Fruit fly (Drosophila melanogaster) whole organism, wandering third instar larva: Measurements from ENCODE around the gene Ptip.

ENCODE experiments used
- Abd-B ChIP-seq: fragments of >200 bp; optimal IDR thresholded peaks from 2 replicates; lab custom pipeline; 2017; ENCODE audit warnings: missing biosample characterization, missing genetic modification characterization
- CG32264 ChIP-seq: fragments of 200-800 bp; sonication (Bioruptor generic); optimal IDR thresholded peaks from 2 replicates; lab custom pipeline; 2016; ENCODE audit warnings: missing biosample characterization, missing genetic modification characterization
- CG9705 ChIP-seq: fragments of 200-800 bp; sonication (Bioruptor generic); optimal IDR thresholded peaks from 2 replicates; lab custom pipeline; 2018; ENCODE audit warnings: missing biosample characterization, mild to moderate bottlenecking, missing genetic modification characterization
- CrebA ChIP-seq: fragments of 200-800 bp; sonication (Bioruptor generic); optimal IDR thresholded peaks from 2 replicates; lab custom pipeline; 2016; ENCODE audit warnings: missing biosample characterization, mild to moderate bottlenecking, missing genetic modification characterization, borderline replicate concordance
- Dfd ChIP-seq: fragments of >200 bp; optimal IDR thresholded peaks from 2 replicates; lab custom pipeline; 2017; ENCODE audit warnings: missing biosample characterization, missing genetic modification characterization
- Dif ChIP-seq: fragments of 200-275, 200-300 bp; sonication (Bioruptor generic); optimal IDR thresholded peaks from 2 replicates; lab custom pipeline; 2018; ENCODE audit warnings: missing biosample characterization, missing genetic modification characterization; ENCODE audit not compliant: partially characterized antibody
- GATAd ChIP-seq: sonication (Bioruptor generic); optimal IDR thresholded peaks from 2 replicates; lab custom pipeline; 2016; ENCODE audit warnings: missing biosample characterization, missing genetic modification characterization
- HLH106 ChIP-seq: fragments of 200-800 bp; optimal IDR thresholded peaks from 3 replicates; lab custom pipeline; 2019; ENCODE audit warnings: missing biosample characterization, mild to moderate bottlenecking, missing genetic modification characterization, moderate library complexity
- Hnf4 ChIP-seq: fragments of 200-800 bp; sonication (Bioruptor generic); optimal IDR thresholded peaks from 2 replicates; lab custom pipeline; 2016; ENCODE audit warnings: missing biosample characterization, mild to moderate bottlenecking, missing genetic modification characterization
- Hr78 ChIP-seq: fragments of >200 bp; optimal IDR thresholded peaks from 2 replicates; lab custom pipeline; 2017; ENCODE audit warnings: missing biosample characterization, missing genetic modification characterization
- Hr83 ChIP-seq: fragments of 200-300 bp; sonication (Bioruptor generic); optimal IDR thresholded peaks from 2 replicates; lab custom pipeline; 2016; ENCODE audit warnings: missing biosample characterization, mild to moderate bottlenecking, missing genetic modification characterization, moderate library complexity; ENCODE audit not compliant: poor library complexity, severe bottlenecking
- Jra ChIP-seq: sonication (Bioruptor generic); optimal IDR thresholded peaks from 2 replicates; lab custom pipeline; 2016; ENCODE audit warnings: missing biosample characterization, missing genetic modification characterization
- Mio ChIP-seq: sonication (Bioruptor generic); optimal IDR thresholded peaks from 2 replicates; lab custom pipeline; 2016; ENCODE audit warnings: missing biosample characterization, missing genetic modification characterization
- Myc ChIP-seq: fragments of >200 bp; optimal IDR thresholded peaks from 2 replicates; lab custom pipeline; 2017
- N ChIP-seq: fragments of >200 bp; optimal IDR thresholded peaks from 2 replicates; lab custom pipeline; 2018; ENCODE audit warnings: missing biosample characterization, missing external identifiers, missing genetic modification characterization
- OdsH ChIP-seq: fragments of 200-800 bp; sonication (Bioruptor generic); optimal IDR thresholded peaks from 2 replicates; lab custom pipeline; 2016; ENCODE audit warnings: missing biosample characterization, mild to moderate bottlenecking, missing genetic modification characterization
- Rel ChIP-seq, 2 experiments: fragments of 200-800 bp; sonication (Bioruptor generic) in 1 of 2; optimal IDR thresholded peaks; 2 replicates in 1 of 2; 3 replicates in 1 of 2; lab custom pipeline; 2016 to 2019; ENCODE audit warnings: mild to moderate bottlenecking in 2 of 2, missing biosample characterization in 2 of 2, missing genetic modification characterization in 2 of 2, moderate library complexity in 1 of 2
- Sp1 ChIP-seq: fragments of 200-800 bp; sonication (Bioruptor generic); optimal IDR thresholded peaks from 3 replicates; lab custom pipeline; 2019; ENCODE audit warnings: missing biosample characterization, mild to moderate bottlenecking, missing genetic modification characterization, moderate library complexity
- Vsx2 ChIP-seq: fragments of 200-300, 225-300 bp; sonication (Bioruptor generic); optimal IDR thresholded peaks from 2 replicates; lab custom pipeline; 2018; ENCODE audit warnings: missing biosample characterization, missing genetic modification characterization; ENCODE audit not compliant: partially characterized antibody
- br ChIP-seq: fragments of 200-800 bp; sonication (Bioruptor generic); optimal IDR thresholded peaks from 2 replicates; lab custom pipeline; 2016; ENCODE audit warnings: missing biosample characterization, missing genetic modification characterization
- brk ChIP-seq: fragments of 200-800 bp; sonication (Bioruptor generic); optimal IDR thresholded peaks from 2 replicates; lab custom pipeline; 2016; ENCODE audit warnings: missing biosample characterization, mild to moderate bottlenecking, missing genetic modification characterization
- dl ChIP-seq, 2 experiments: fragments of 175-275, 200-275 bp in 1 of 2; fragments of 200-275 bp in 1 of 2; sonication (Bioruptor generic); optimal IDR thresholded peaks; lab custom pipeline; 2018; ENCODE audit warnings: mild to moderate bottlenecking in 2 of 2, missing biosample characterization in 2 of 2, missing genetic modification characterization in 2 of 2, moderate library complexity in 2 of 2; ENCODE audit not compliant: partially characterized antibody in 2 of 2, insufficient read depth in 1 of 2
- dmrt93B ChIP-seq: fragments of 200-800 bp; sonication (Bioruptor generic); optimal IDR thresholded peaks from 2 replicates; lab custom pipeline; 2018; ENCODE audit warnings: missing biosample characterization, mild to moderate bottlenecking, missing genetic modification characterization
- dsf ChIP-seq: sonication (Bioruptor generic); optimal IDR thresholded peaks from 2 replicates; lab custom pipeline; 2016; ENCODE audit warnings: missing biosample characterization, missing genetic modification characterization, borderline replicate concordance
- ey ChIP-seq: fragments of 200-800 bp; sonication (Bioruptor generic); optimal IDR thresholded peaks from 2 replicates; lab custom pipeline; 2016; ENCODE audit warnings: missing biosample characterization, missing genetic modification characterization
- foxo ChIP-seq, 2 experiments: fragments of 200-800 bp; sonication (Bioruptor generic); optimal IDR thresholded peaks; 2 replicates in 1 of 2; 3 replicates in 1 of 2; lab custom pipeline; 2016 to 2017; ENCODE audit warnings: missing biosample characterization in 2 of 2, missing genetic modification characterization in 2 of 2
- fru ChIP-seq: fragments of 200-800 bp; sonication (Bioruptor generic); optimal IDR thresholded peaks from 3 replicates; lab custom pipeline; 2016; ENCODE audit warnings: missing biosample characterization, mild to moderate bottlenecking, missing genetic modification characterization
- h ChIP-seq: fragments of 200-800 bp; sonication (Bioruptor generic); optimal IDR thresholded peaks from 3 replicates; lab custom pipeline; 2016; ENCODE audit warnings: missing biosample characterization, mild to moderate bottlenecking, missing genetic modification characterization
- jim ChIP-seq: fragments of 175-275, 200-325 bp; sonication (Bioruptor generic); optimal IDR thresholded peaks from 2 replicates; lab custom pipeline; 2016; ENCODE audit warnings: missing biosample characterization, mild to moderate bottlenecking, missing genetic modification characterization
- lola ChIP-seq: fragments of >200 bp; optimal IDR thresholded peaks from 2 replicates; lab custom pipeline; 2017; ENCODE audit warnings: missing biosample characterization, missing genetic modification characterization
- pan ChIP-seq: fragments of >200 bp; optimal IDR thresholded peaks from 2 replicates; lab custom pipeline; 2017
- psq ChIP-seq: fragments of 200-800 bp; sonication (Bioruptor generic); optimal IDR thresholded peaks from 3 replicates; lab custom pipeline; 2017; ENCODE audit warnings: missing biosample characterization, mild to moderate bottlenecking, missing genetic modification characterization, moderate library complexity
- rgr ChIP-seq: fragments of 200-800 bp; sonication (Bioruptor generic); optimal IDR thresholded peaks from 3 replicates; lab custom pipeline; 2016; ENCODE audit warnings: missing biosample characterization, mild to moderate bottlenecking, missing genetic modification characterization
- sage ChIP-seq: fragments of 200-800 bp; sonication (Bioruptor generic); optimal IDR thresholded peaks from 2 replicates; lab custom pipeline; 2016; ENCODE audit warnings: missing biosample characterization, mild to moderate bottlenecking, missing genetic modification characterization
- sv ChIP-seq: fragments of 200-800 bp; sonication (Bioruptor generic); optimal IDR thresholded peaks from 3 replicates; lab custom pipeline; 2016; ENCODE audit warnings: missing biosample characterization, missing genetic modification characterization
- tai ChIP-seq: sonication (Bioruptor generic); optimal IDR thresholded peaks from 2 replicates; lab custom pipeline; 2016; ENCODE audit warnings: missing biosample characterization, missing genetic modification characterization
- usp ChIP-seq: fragments of >200 bp; optimal IDR thresholded peaks from 2 replicates; lab custom pipeline; 2017; ENCODE audit warnings: missing biosample characterization, missing genetic modification characterization
- woc ChIP-seq: sonication (Bioruptor generic); optimal IDR thresholded peaks from 2 replicates; lab custom pipeline; 2016; ENCODE audit warnings: missing biosample characterization, mild to moderate bottlenecking, missing genetic modification characterization

Ptip gene

DNA sequence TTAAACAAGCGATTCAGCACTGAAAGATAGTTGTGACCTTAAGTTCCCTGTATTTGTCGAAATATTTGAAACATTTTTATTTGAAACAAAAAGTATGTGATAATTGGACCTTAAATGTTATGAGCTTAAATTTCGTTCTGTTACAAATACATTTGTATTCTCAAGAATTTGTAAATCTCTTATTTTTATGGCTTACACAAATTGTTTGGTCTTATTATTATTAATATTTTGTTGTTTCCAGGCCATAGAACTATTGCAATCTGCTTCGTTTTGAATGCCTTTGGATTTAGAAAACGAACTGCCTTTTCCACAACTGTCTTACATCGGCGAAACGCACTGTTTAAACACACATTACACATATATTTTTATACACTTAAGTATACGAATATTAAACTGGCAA lies 5.6 kb upstream of the Ptip start, which contains the start of gene CG6661:
Gene CG6661 (plus strand): TSS at position 301 of the 400 bp plus-strand sequence.
- TF ChIP-seq Vsx2 (GFP tag; lab: Kevin White, UChicago) (no peak), sage (GFP tag; lab: Kevin White, UChicago) (no peak), usp (GFP tag; lab: Kevin White, UChicago) (no peak), Abd-B (GFP tag; lab: Kevin White, UChicago) (no peak), CG9705 (GFP tag; lab: Kevin White, UChicago) (no peak), h (GFP tag; lab: Kevin White, UChicago) (no peak), Mio (GFP tag; lab: Kevin White, UChicago) (no peak), Hnf4 (GFP tag; lab: Kevin White, UChicago) (no peak), psq (no peak), tai (GFP tag; lab: Kevin White, UChicago) (no peak), dsf (GFP tag; lab: Kevin White, UChicago) (no peak), dmrt93B (GFP tag; lab: Kevin White, UChicago) (no peak), Hr78 (GFP tag; lab: Kevin White, UChicago) (no peak), CrebA (GFP tag; lab: Kevin White, UChicago) (no peak), Rel (GFP tag; optimal IDR thresholded peaks at IDR 0.05; lab: Kevin White, UChicago) (no peak), Rel (tag; optimal IDR thresholded peaks at IDR 0.05; lab: Kevin White, UChicago) (no peak), GATAd (GFP tag; lab: Kevin White, UChicago) (no peak), br (no peak), Dif (no peak)

DNA sequence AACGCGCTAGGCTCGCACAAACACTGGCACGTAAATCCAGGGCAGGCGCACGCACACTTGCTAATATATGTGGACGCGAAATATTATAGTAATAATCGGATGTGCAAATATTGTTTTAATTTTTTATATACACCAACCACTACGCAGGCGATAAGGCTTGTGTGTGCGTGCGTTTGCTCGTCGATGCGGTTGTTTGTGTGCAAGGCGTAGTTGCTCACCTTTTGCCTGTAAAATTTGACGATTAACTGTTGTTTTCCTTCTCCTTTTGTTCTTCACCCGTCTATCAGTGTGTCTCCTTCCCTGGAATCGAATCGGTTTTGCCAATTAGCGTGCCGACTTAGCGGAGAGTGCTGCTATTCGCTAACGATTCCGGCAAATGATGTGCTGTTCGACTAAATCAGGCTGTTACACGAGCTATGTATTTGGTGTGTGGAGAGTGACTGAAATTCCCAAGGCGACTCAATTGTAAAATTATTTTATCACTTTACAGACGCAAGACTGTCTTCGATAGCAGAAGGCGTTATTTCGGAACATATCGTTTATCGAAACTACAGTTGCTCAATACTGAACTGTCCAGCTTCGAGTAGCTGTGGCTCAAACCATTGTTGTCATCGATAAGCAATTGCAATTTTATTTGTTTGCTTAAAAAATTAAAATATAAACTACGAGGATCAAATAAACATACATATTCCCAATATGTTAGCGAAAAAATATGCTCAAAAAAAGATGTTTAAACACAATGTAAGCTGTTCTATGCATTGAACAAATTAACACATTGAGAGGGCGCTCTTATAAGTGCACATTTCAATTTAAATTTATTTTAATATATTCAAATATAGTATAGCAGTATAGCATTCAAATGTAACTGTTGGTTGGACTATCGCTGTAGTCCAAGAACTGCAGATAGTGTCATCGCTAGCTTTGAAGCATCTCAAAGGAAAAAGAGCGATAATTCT lies 2.5 kb upstream of the Ptip start, which contains the start of the genes CG6650 and endos:
Gene CG6650 (plus strand): TSS at position 280 of the 956 bp plus-strand sequence.
Gene endos (minus strand): TSS at position 536 of the 956 bp plus-strand sequence.
- peak; percentile 63 for TF ChIP-seq fru (GFP tag; lab: Kevin White, UChicago)
- TF ChIP-seq brk (GFP tag; lab: Kevin White, UChicago), result peak; percentile 38
- TF ChIP-seq N (GFP tag; lab: Kevin White, UChicago), result peak; percentile 51
- no peak for TF ChIP-seq CrebA (GFP tag; lab: Kevin White, UChicago)
- no peak for TF ChIP-seq CG32264 (GFP tag; lab: Kevin White, UChicago)
- TF ChIP-seq GATAd (GFP tag; lab: Kevin White, UChicago), result no peak
- TF ChIP-seq jim, result no peak
- peak; percentile 28 for TF ChIP-seq Myc (lab: Kevin White, UChicago)
- TF ChIP-seq Hr83 (GFP tag; lab: Kevin White, UChicago), result peak; percentile 85
- no peak for TF ChIP-seq pan
- TF ChIP-seq tai (GFP tag; lab: Kevin White, UChicago), result no peak
- TF ChIP-seq Dif, result no peak
- peak; percentile 43 for TF ChIP-seq OdsH (GFP tag; lab: Kevin White, UChicago)
- no peak for TF ChIP-seq Mio (GFP tag; lab: Kevin White, UChicago)
- TF ChIP-seq dmrt93B (GFP tag; lab: Kevin White, UChicago), result no peak
- no peak for TF ChIP-seq Vsx2 (GFP tag; lab: Kevin White, UChicago)
- peak; percentile 69 for TF ChIP-seq psq
- TF ChIP-seq HLH106 (tag; lab: Kevin White, UChicago), result peak; percentile 62
- TF ChIP-seq Rel (GFP tag; optimal IDR thresholded peaks at IDR 0.05; lab: Kevin White, UChicago), result peak; percentile 26
- TF ChIP-seq Rel (tag; optimal IDR thresholded peaks at IDR 0.05; lab: Kevin White, UChicago), result peak; percentile 60
- TF ChIP-seq Sp1 (GFP tag; lab: Kevin White, UChicago), result peak; percentile 49
- TF ChIP-seq dl (GFP tag; optimal IDR thresholded peaks at IDR 0.05; lab: Kevin White, UChicago; ENCODE audit: insufficient read depth in 1 of 2, partially characterized antibody in 2 of 2), result no peak
- peak; percentile 74 for TF ChIP-seq h (GFP tag; lab: Kevin White, UChicago)
- peak; percentile 37 for TF ChIP-seq Jra (GFP tag; lab: Kevin White, UChicago)
- TF ChIP-seq foxo (GFP tag; optimal IDR thresholded peaks at IDR 0.05; lab: Kevin White, UChicago), result peak in 1 of 2 experiments; percentile 31
- peak; percentile 4 for TF ChIP-seq dsf (GFP tag; lab: Kevin White, UChicago)
- peak; percentile 38 for TF ChIP-seq woc (GFP tag; lab: Kevin White, UChicago)
- TF ChIP-seq Dfd (GFP tag; lab: Kevin White, UChicago), result no peak
- TF ChIP-seq CG9705 (GFP tag; lab: Kevin White, UChicago), result peak; percentile 68
- peak; percentile 53 for TF ChIP-seq rgr
- peak; percentile 43 for TF ChIP-seq sage (GFP tag; lab: Kevin White, UChicago)
- TF ChIP-seq lola (GFP tag; lab: Kevin White, UChicago), result no peak
- peak; percentile 58 for TF ChIP-seq br
- no peak for TF ChIP-seq Abd-B (GFP tag; lab: Kevin White, UChicago)
- TF ChIP-seq ey, result no peak
- TF ChIP-seq Hnf4 (GFP tag; lab: Kevin White, UChicago), result peak; percentile 41
- TF ChIP-seq usp (GFP tag; lab: Kevin White, UChicago), result no peak
- TF ChIP-seq Hr78 (GFP tag; lab: Kevin White, UChicago), result no peak
- no peak for TF ChIP-seq sv (GFP tag; lab: Kevin White, UChicago)
